Fruit fly (Drosophila melanogaster): ENCODE results near the gene CG33080.
A peak's percentile ranks its signal among the peaks of the same experiment; 100 is the strongest.

Gene CG33080

DNA sequence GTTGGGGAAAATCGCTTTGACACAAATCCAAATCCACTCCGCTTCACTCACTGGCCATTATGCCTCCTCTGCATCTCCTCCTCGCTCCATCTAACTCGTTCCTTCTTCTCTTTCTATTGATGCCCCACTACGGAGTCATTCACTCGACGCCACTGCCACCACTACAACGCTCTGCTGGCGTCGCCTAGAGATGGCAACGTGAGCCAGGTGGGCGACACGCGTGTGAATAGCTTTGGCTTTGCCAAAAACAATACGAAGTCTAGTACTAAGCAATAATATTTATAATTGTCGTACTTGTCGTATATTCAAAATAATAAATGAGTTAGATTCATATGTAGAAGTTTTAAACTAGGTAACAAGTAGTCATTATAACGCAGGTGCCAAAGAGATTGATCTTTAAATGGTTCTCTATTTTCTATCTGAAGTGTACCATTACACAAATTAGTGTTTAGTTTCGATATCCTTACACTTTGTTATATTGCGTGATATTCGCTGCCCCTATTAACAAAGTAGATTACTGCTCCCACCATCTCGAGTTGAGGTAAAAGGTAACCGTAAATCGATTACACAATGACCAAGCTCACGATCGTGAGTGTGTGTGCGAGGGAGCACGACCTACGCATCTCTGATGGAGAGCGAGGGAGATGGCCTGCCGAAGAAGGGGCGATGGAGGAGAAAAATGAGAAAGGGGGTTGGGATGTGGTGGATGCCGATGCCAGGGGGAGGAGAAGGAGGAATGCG lies 27.6 kb upstream of the CG33080 start (continued):
- TF ChIP-seq CG11085 (GFP tag; IDR thresholded peaks at IDR 0.05): no peak
- no peak; the same call in 2 of the 3 replicates for TF ChIP-seq sr (GFP tag; IDR thresholded peaks at IDR 0.05)
- TF ChIP-seq odd (GFP tag; optimal IDR thresholded peaks at IDR 0.05): no peak
- TF ChIP-seq CG14014 (GFP tag; IDR thresholded peaks at IDR 0.05): 0 out of 2 replicates have a peak, but pooled peaks have one; percentile 7
- TF ChIP-seq CG3726 (GFP tag; IDR thresholded peaks at IDR 0.05): no peak
- TF ChIP-seq CG18599 (GFP tag; optimal IDR thresholded peaks at IDR 0.05): peak; percentile 41
- no peak; the same call in 1 of the 2 replicates for TF ChIP-seq seq (GFP tag; IDR thresholded peaks at IDR 0.05)
- TF ChIP-seq Drgx (GFP tag; IDR thresholded peaks at IDR 0.05): peak; percentile 9; the same call in 1 of the 2 replicates
- TF ChIP-seq Doc3 (GFP tag; IDR thresholded peaks at IDR 0.05; ENCODE audit: partially characterized antibody): peak; percentile 79
- TF ChIP-seq CG12391 (tag; optimal IDR thresholded peaks at IDR 0.05): peak; percentile 1
- no peak for TF ChIP-seq CG7271 (tag; optimal IDR thresholded peaks at IDR 0.05)
- TF ChIP-seq sisA (GFP tag; IDR thresholded peaks at IDR 0.05): no peak
- peak; percentile 5 for TF ChIP-seq Atf-2 (GFP tag; optimal IDR thresholded peaks at IDR 0.05)
- TF ChIP-seq CG10209 (GFP tag; optimal IDR thresholded peaks at IDR 0.05): no peak
- no peak for TF ChIP-seq MTF-1 (GFP tag; optimal IDR thresholded peaks at IDR 0.05; ENCODE audit: borderline replicate concordance)
- no peak for TF ChIP-seq HHEX (GFP tag; optimal IDR thresholded peaks at IDR 0.05)
- no peak for TF ChIP-seq twi (tag; optimal IDR thresholded peaks at IDR 0.05)
- peak; percentile 12 for TF ChIP-seq tin (GFP tag; optimal IDR thresholded peaks at IDR 0.05)
- no peak for TF ChIP-seq Mes4 (GFP tag; optimal IDR thresholded peaks at IDR 0.05)
- TF ChIP-seq z (GFP tag; IDR thresholded peaks at IDR 0.05): peak; percentile 62; the same call in 2 of the 3 replicates
- no peak for TF ChIP-seq fd96Cb (tag; optimal IDR thresholded peaks at IDR 0.05)
- no peak for TF ChIP-seq ase (GFP tag; IDR thresholded peaks at IDR 0.05)
- no peak for TF ChIP-seq Max (GFP tag; optimal IDR thresholded peaks at IDR 0.05)
- peak; percentile 10; the same call in 1 of the 2 replicates for TF ChIP-seq CG10366 (GFP tag; IDR thresholded peaks at IDR 0.05)
- no peak for TF ChIP-seq lov (optimal IDR thresholded peaks at IDR 0.05)
- TF ChIP-seq lov (GFP tag; IDR thresholded peaks at IDR 0.05): no peak
- no peak for TF ChIP-seq CG3407 (GFP tag; optimal IDR thresholded peaks at IDR 0.05)
- TF ChIP-seq Abd-B (GFP tag; optimal IDR thresholded peaks at IDR 0.05): no peak
- TF ChIP-seq CG10267 (tag; optimal IDR thresholded peaks at IDR 0.05): peak; percentile 8
- TF ChIP-seq CG13424 (tag; optimal IDR thresholded peaks at IDR 0.05): peak; percentile 43
- TF ChIP-seq Tbp (GFP tag; optimal IDR thresholded peaks at IDR 0.05): no peak
- TF ChIP-seq sug (tag; optimal IDR thresholded peaks at IDR 0.05): no peak
- TF ChIP-seq her (GFP tag; optimal IDR thresholded peaks at IDR 0.05): peak; percentile 9
- no peak for TF ChIP-seq dmrt99B (tag; optimal IDR thresholded peaks at IDR 0.05)
- TF ChIP-seq bigmax (GFP tag; optimal IDR thresholded peaks at IDR 0.05): no peak
- TF ChIP-seq p53 (GFP tag; optimal IDR thresholded peaks at IDR 0.05): no peak
- peak; percentile 17 for TF ChIP-seq CG11504 (tag; optimal IDR thresholded peaks at IDR 0.05)
- no peak for TF ChIP-seq Dad (GFP tag; optimal IDR thresholded peaks at IDR 0.05)
- TF ChIP-seq Usf (GFP tag; optimal IDR thresholded peaks at IDR 0.05): no peak
- no peak for TF ChIP-seq pnt (GFP tag; optimal IDR thresholded peaks at IDR 0.05)
- peak; percentile 4 for TF ChIP-seq CG4820 (GFP tag; optimal IDR thresholded peaks at IDR 0.05)
- no peak for TF ChIP-seq Dip2 (GFP tag; IDR thresholded peaks at IDR 0.05)
- no peak for TF ChIP-seq CG31365 (tag; optimal IDR thresholded peaks at IDR 0.05)
- peak; percentile 23 for TF ChIP-seq Oli (tag; optimal IDR thresholded peaks at IDR 0.05)
- no peak for TF ChIP-seq danr (GFP tag; IDR thresholded peaks at IDR 0.05)
- TF ChIP-seq Myb (GFP tag; optimal IDR thresholded peaks at IDR 0.05): peak; percentile 5
- peak; percentile 23 for TF ChIP-seq zfh2 (GFP tag; optimal IDR thresholded peaks at IDR 0.05)
- peak; percentile 47; the same call in 1 of the 2 replicates for TF ChIP-seq nerfin-2 (GFP tag; IDR thresholded peaks at IDR 0.05; ENCODE audit: partially characterized antibody)
- no peak for TF ChIP-seq Bdp1 (GFP tag; optimal IDR thresholded peaks at IDR 0.05)
- no peak for TF ChIP-seq CG6654 (GFP tag; optimal IDR thresholded peaks at IDR 0.05)

Data from whole organism, embryonic.